Worm (Caenorhabditis elegans): Measurements from ENCODE around the gene R10D12.10.

Gene R10D12.10

DNA sequence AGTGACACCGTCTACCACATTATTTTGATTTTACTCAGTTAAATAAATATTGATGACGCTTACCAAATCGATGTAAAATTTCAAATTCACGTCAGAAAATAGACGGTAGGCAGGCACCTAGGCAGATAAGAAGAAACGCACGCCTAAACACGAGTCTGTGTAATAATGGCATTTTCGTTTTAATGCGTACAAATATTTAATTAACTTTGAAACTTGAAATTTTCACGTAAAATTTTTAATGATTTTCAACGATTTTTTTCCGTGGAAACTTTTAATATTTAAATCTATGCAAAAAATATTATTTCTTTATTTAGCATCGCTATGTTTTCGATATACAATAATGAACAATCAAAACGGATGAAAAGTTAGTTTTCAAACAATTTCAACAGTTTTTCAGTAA is 26.9 kb downstream of the R10D12.10 start, which contains the start of gene C06B3.16:
TSS of gene C06B3.16 (plus strand) at position 301 of the 400 bp plus-strand sequence.
- TF ChIP-seq cnd-1 (tag; optimal IDR thresholded peaks at IDR 0.05) (no peak), ztf-11 (tag; optimal IDR thresholded peaks at IDR 0.05) (no peak)

- TF ChIP-seq lin-32 (GFP tag; optimal IDR thresholded peaks at IDR 0.05) (no peak), lin-13 (tag; optimal IDR thresholded peaks at IDR 0.05) (no peak), ceh-83 (GFP tag; optimal IDR thresholded peaks at IDR 0.05) (no peak), elt-1 (tag; optimal IDR thresholded peaks at IDR 0.05; ENCODE audit: borderline replicate concordance, insufficient read depth) (no peak), sem-2 (GFP tag; optimal IDR thresholded peaks at IDR 0.05) (no peak), tbx-8 (GFP tag; optimal IDR thresholded peaks at IDR 0.05) (no peak), nhr-28 (tag; optimal IDR thresholded peaks at IDR 0.05) (no peak), pha-4 (tag; optimal IDR thresholded peaks at IDR 0.05) (no peak), cnd-1 (tag; optimal IDR thresholded peaks at IDR 0.05) (no peak), unc-39 (tag; optimal IDR thresholded peaks at IDR 0.05) (no peak), mep-1 (tag; optimal IDR thresholded peaks at IDR 0.05) (no peak)
Measured at ce11 chrV:13929503-13929902, 28.6 kb downstream of the R10D12.10 start, which contains the start of gene srxa-13. Gene srxa-13, plus strand, starts transcription at chrV:13929803.

DNA sequence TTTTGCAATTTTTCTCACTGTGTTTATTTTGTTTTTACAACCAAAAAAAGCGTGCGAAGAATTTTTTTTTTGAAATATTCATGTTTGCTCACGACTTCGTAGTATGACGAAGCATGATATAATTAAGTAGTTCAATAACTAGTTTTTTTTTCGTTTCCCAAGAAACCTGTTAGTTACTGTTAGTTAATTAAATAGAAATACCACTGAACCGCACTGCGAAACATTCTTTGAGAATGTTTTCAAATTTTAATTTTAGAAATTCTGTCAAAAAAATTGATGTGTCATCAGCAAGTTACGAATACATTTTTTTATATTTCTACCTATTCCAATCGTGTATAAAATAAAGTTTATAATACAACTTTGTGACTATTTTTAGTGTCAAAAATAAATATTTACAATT is 31.7 kb downstream of the R10D12.10 start, which contains the start of gene srxa-12:
TSS of gene srxa-12 (plus strand) at position 301 of the 400 bp plus-strand sequence.
- no peak for TF ChIP-seq lsy-2 (tag; optimal IDR thresholded peaks at IDR 0.05)
- no peak for TF ChIP-seq sptf-1 (tag; optimal IDR thresholded peaks at IDR 0.05)
- no peak for TF ChIP-seq elt-3 (tag; optimal IDR thresholded peaks at IDR 0.05)
- no peak for TF ChIP-seq tbx-8 (GFP tag; optimal IDR thresholded peaks at IDR 0.05)
- TF ChIP-seq snpc-4 (tag; optimal IDR thresholded peaks at IDR 0.05) = no peak
- no peak for TF ChIP-seq lin-13 (tag; optimal IDR thresholded peaks at IDR 0.05)
- TF ChIP-seq blmp-1 (tag; optimal IDR thresholded peaks at IDR 0.05) = no peak
- no peak for TF ChIP-seq mep-1 (tag; optimal IDR thresholded peaks at IDR 0.05)
- no peak for TF ChIP-seq sem-2 (GFP tag; optimal IDR thresholded peaks at IDR 0.05)
- TF ChIP-seq M03D4.4 (tag; optimal IDR thresholded peaks at IDR 0.05) = no peak
- no peak for TF ChIP-seq nhr-76 (tag; optimal IDR thresholded peaks at IDR 0.05)
- TF ChIP-seq ham-2 (GFP tag; optimal IDR thresholded peaks at IDR 0.05) = no peak
- TF ChIP-seq ceh-83 (GFP tag; optimal IDR thresholded peaks at IDR 0.05) = no peak
- TF ChIP-seq nhr-28 (tag; optimal IDR thresholded peaks at IDR 0.05) = no peak
- TF ChIP-seq cnd-1 (tag; optimal IDR thresholded peaks at IDR 0.05) = no peak
- no peak for TF ChIP-seq nhr-237 (tag; optimal IDR thresholded peaks at IDR 0.05)
- no peak for TF ChIP-seq hlh-1 (tag; optimal IDR thresholded peaks at IDR 0.05)
- TF ChIP-seq elt-1 (tag; optimal IDR thresholded peaks at IDR 0.05; ENCODE audit: borderline replicate concordance, insufficient read depth) = no peak
- TF ChIP-seq ceh-39 (tag; optimal IDR thresholded peaks at IDR 0.05) = no peak

DNA sequence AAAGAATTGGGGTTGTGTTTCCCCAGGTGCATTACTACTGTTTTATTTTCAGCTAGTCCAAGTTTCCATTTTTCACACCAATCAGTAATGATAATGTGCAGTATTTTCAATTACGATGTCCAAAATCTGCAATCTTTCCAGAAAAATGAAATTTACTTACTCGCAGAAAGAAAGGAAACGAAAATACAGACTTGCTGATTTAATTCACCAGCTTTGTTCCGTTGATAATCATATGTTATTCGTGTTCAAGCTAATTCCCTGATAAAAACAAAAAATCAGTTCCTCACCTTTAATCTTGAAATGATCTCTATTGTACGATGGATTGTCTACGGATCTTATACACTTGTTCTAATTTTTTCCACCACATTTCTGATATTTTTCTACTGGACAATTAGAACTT is 34.3 kb downstream of the R10D12.10 start, which contains the start of gene srxa-11:
TSS of gene srxa-11 (plus strand) at position 301 of the 400 bp plus-strand sequence.
- TF ChIP-seq snpc-4 (tag; optimal IDR thresholded peaks at IDR 0.05) (no peak), flh-1 (GFP tag; optimal IDR thresholded peaks at IDR 0.05) (no peak), ceh-83 (GFP tag; optimal IDR thresholded peaks at IDR 0.05) (no peak), blmp-1 (tag; optimal IDR thresholded peaks at IDR 0.05) (no peak)

DNA sequence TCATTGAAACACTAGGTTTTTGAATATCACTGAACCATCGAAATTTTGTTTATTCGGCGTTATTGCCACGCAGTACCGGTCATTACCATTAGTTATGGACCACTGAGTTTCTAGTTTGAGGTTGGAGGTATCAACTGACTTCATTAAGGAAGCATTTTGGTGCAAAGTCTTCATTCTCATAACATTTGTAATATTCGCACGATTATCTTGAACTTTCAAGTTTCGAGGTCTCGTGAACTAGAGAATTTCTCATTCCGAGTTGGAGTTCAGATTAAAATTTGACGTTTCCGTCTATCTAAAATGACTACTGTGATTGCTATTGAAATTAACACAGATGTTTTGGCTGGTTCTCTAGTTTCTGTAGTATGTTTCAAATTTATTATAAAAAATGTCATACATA is 37.4 kb downstream of the R10D12.10 start, which contains the start of gene srx-42:
TSS of gene srx-42 (plus strand) at position 301 of the 400 bp plus-strand sequence.
- TF ChIP-seq ceh-43 (GFP tag; optimal IDR thresholded peaks at IDR 0.05) = no peak
- no peak for TF ChIP-seq ceh-83 (GFP tag; optimal IDR thresholded peaks at IDR 0.05)
- TF ChIP-seq elt-3 (tag; optimal IDR thresholded peaks at IDR 0.05) = no peak
- no peak for TF ChIP-seq blmp-1 (tag; optimal IDR thresholded peaks at IDR 0.05)
- TF ChIP-seq nhr-76 (tag; optimal IDR thresholded peaks at IDR 0.05) = no peak
- no peak for TF ChIP-seq elt-1 (tag; optimal IDR thresholded peaks at IDR 0.05; ENCODE audit: borderline replicate concordance, insufficient read depth)
- no peak for TF ChIP-seq nhr-2 (tag; optimal IDR thresholded peaks at IDR 0.05)
- TF ChIP-seq lin-32 (GFP tag; optimal IDR thresholded peaks at IDR 0.05) = no peak
- no peak for TF ChIP-seq mab-5 (tag; optimal IDR thresholded peaks at IDR 0.05)
- TF ChIP-seq unc-39 (tag; optimal IDR thresholded peaks at IDR 0.05) = no peak
- no peak for TF ChIP-seq ham-2 (GFP tag; optimal IDR thresholded peaks at IDR 0.05)
- no peak for TF ChIP-seq bed-3 (GFP tag; optimal IDR thresholded peaks at IDR 0.05)
- TF ChIP-seq zip-8 (tag; optimal IDR thresholded peaks at IDR 0.05) = no peak
- TF ChIP-seq flh-1 (GFP tag; optimal IDR thresholded peaks at IDR 0.05) = no peak
- TF ChIP-seq ces-1 (GFP tag; optimal IDR thresholded peaks at IDR 0.05) = no peak
- TF ChIP-seq M03D4.4 (tag; optimal IDR thresholded peaks at IDR 0.05) = no peak
- TF ChIP-seq ceh-39 (tag; optimal IDR thresholded peaks at IDR 0.05) = no peak
